Fruit fly (Drosophila melanogaster): ENCODE results near the gene CG9663.

dm6 chr2L:3299803-3300202 is 3.1 kb downstream of the CG9663 start:
- TF ChIP-seq CTCF (optimal IDR thresholded peaks at IDR 0.05): no peak
- no peak for TF ChIP-seq CG8478 (optimal IDR thresholded peaks at IDR 0.05)

All from S2 (cell line).